Fruit fly (Drosophila melanogaster) whole organism, embryonic: ENCODE data around the gene Mzt1.

ENCODE experiments used
- C15 ChIP-seq: fragments of 200-800 bp; sonication (Bioruptor generic); IDR thresholded peaks from 3 replicates; pipeline ENCODE4 v1.3.6; 2022; ENCODE audit warnings: missing biosample characterization, missing genetic modification characterization
- CG10654 ChIP-seq: fragments of 200-800 bp; sonication (Bioruptor generic); optimal IDR thresholded peaks from 2 replicates; lab custom pipeline; 2016; ENCODE audit warnings: missing biosample characterization, missing genetic modification characterization
- CG11456 ChIP-seq: fragments of 200-800 bp; sonication (Bioruptor generic); IDR thresholded peaks from 3 replicates; pipeline ENCODE4 v1.3.6; 2022; ENCODE audit warnings: missing biosample characterization, missing genetic modification characterization
- CG12219 ChIP-seq: fragments of 200-800 bp; sonication (Bioruptor generic); optimal IDR thresholded peaks from 3 replicates; lab custom pipeline; 2018; ENCODE audit warnings: missing biosample characterization, mild to moderate bottlenecking, missing genetic modification characterization
- CG1233 ChIP-seq: fragments of 200-800 bp; sonication (Bioruptor generic); optimal IDR thresholded peaks from 4 replicates; lab custom pipeline; 2018; ENCODE audit warnings: missing biosample characterization, mild to moderate bottlenecking, missing genetic modification characterization
- CG13123 ChIP-seq: fragments of 200-800 bp; sonication (Bioruptor generic); optimal IDR thresholded peaks from 2 replicates; lab custom pipeline; 2016; ENCODE audit warnings: missing biosample characterization, missing genetic modification characterization
- CG13287 ChIP-seq: fragments of 200-800 bp; sonication (Bioruptor generic); IDR thresholded peaks from 2 replicates; pipeline ENCODE4 v1.3.6; 2022; ENCODE audit warnings: missing biosample characterization, missing genetic modification characterization; ENCODE audit not compliant: partially characterized antibody
- CG14050 ChIP-seq: fragments of 200-800 bp; sonication (Bioruptor generic); IDR thresholded peaks from 3 replicates; pipeline ENCODE4 v1.3.6; 2022; ENCODE audit warnings: missing biosample characterization, missing genetic modification characterization
- CG17385 ChIP-seq: fragments of 200-800 bp; sonication (Bioruptor generic); optimal IDR thresholded peaks from 3 replicates; lab custom pipeline; 2018; ENCODE audit warnings: missing biosample characterization, mild to moderate bottlenecking, missing genetic modification characterization
- CG17912 ChIP-seq: fragments of 200-800 bp; sonication (Bioruptor generic); optimal IDR thresholded peaks from 2 replicates; lab custom pipeline; 2018; ENCODE audit warnings: missing biosample characterization, mild to moderate bottlenecking, missing genetic modification characterization
- CG1792 ChIP-seq: fragments of 200-800 bp; sonication (Bioruptor generic); optimal IDR thresholded peaks from 2 replicates; lab custom pipeline; 2016; ENCODE audit warnings: missing biosample characterization, missing genetic modification characterization
- CG18764 ChIP-seq: fragments of 200-800 bp; sonication (Bioruptor generic); optimal IDR thresholded peaks from 3 replicates; lab custom pipeline; 2016; ENCODE audit warnings: missing biosample characterization, missing genetic modification characterization
- CG32532 ChIP-seq: fragments of 200-800 bp; sonication (Bioruptor generic); IDR thresholded peaks from 2 replicates; pipeline ENCODE4 v1.3.6; 2022; ENCODE audit warnings: missing biosample characterization, missing genetic modification characterization
- CG3407 ChIP-seq: fragments of 200-800 bp; sonication (Bioruptor generic); optimal IDR thresholded peaks from 2 replicates; lab custom pipeline; 2018; ENCODE audit warnings: missing biosample characterization, mild to moderate bottlenecking, missing genetic modification characterization
- CG6683 ChIP-seq: fragments of 200-800 bp; sonication (Bioruptor generic); optimal IDR thresholded peaks from 2 replicates; lab custom pipeline; 2017; ENCODE audit warnings: missing biosample characterization, mild to moderate bottlenecking, missing genetic modification characterization, missing genetic modification reagents
- CG7271 ChIP-seq: fragments of 200-800 bp; sonication (Bioruptor generic); optimal IDR thresholded peaks from 2 replicates; lab custom pipeline; 2018; ENCODE audit warnings: missing biosample characterization, mild to moderate bottlenecking, missing genetic modification characterization, moderate library complexity
- CG8478 ChIP-seq: fragments of >200 bp; optimal IDR thresholded peaks from 2 replicates; lab custom pipeline; 2018
- D ChIP-seq, 2 experiments: fragments of 200-800 bp in 1 of 2; fragments of >200 bp in 1 of 2; sonication (Bioruptor generic) in 1 of 2; optimal IDR thresholded peaks; 2 replicates in 1 of 2; 3 replicates in 1 of 2; lab custom pipeline; 2017; ENCODE audit warnings: mild to moderate bottlenecking in 1 of 2, missing biosample characterization in 1 of 2, missing genetic modification characterization in 1 of 2, missing genetic modification reagents in 1 of 2
- E2f1 ChIP-seq: fragments of 200-800 bp; sonication (Bioruptor generic); IDR thresholded peaks from 2 replicates; pipeline ENCODE4 v1.3.6; 2022; ENCODE audit warnings: missing biosample characterization, missing genetic modification characterization
- ERR ChIP-seq: fragments of 200-800 bp; sonication (Bioruptor generic); optimal IDR thresholded peaks from 2 replicates; lab custom pipeline; 2016; ENCODE audit warnings: missing biosample characterization, missing genetic modification characterization
- Hr78 ChIP-seq, 2 experiments: fragments of 200-800 bp in 1 of 2; fragments of >200 bp in 1 of 2; sonication (Bioruptor generic) in 1 of 2; optimal IDR thresholded peaks; 2 replicates each; lab custom pipeline; 2017 to 2019; ENCODE audit warnings: missing biosample characterization in 2 of 2, missing genetic modification characterization in 2 of 2, mild to moderate bottlenecking in 1 of 2, moderate library complexity in 1 of 2
- Med ChIP-seq: fragments of 200-800 bp; sonication (Bioruptor generic); peaks from one replicate; lab custom pipeline; 2016; ENCODE audit warnings: missing biosample characterization, missing genetic modification characterization, mild to moderate bottlenecking, inconsistent platforms, moderate library complexity
- NC2α ChIP-seq: fragments of 200-800 bp; sonication (Bioruptor generic); optimal IDR thresholded peaks from 2 replicates; lab custom pipeline; 2016; ENCODE audit warnings: missing biosample characterization, missing genetic modification characterization
- Nf-YB ChIP-seq: fragments of 200-800 bp; sonication (Bioruptor generic); optimal IDR thresholded peaks from 3 replicates; lab custom pipeline; 2019; ENCODE audit warnings: missing biosample characterization, mild to moderate bottlenecking, missing genetic modification characterization, moderate library complexity
- Poxn ChIP-seq: fragments of 200-800 bp; sonication (Bioruptor generic); IDR thresholded peaks from 2 replicates; pipeline ENCODE4 v1.3.6; 2022; ENCODE audit warnings: missing biosample characterization, missing genetic modification characterization
- Spps ChIP-seq: fragments of 200-800 bp; sonication (Bioruptor generic); optimal IDR thresholded peaks from 2 replicates; lab custom pipeline; 2018; ENCODE audit warnings: missing biosample characterization, mild to moderate bottlenecking, missing genetic modification characterization
- Sry-β ChIP-seq: fragments of 200-800 bp; sonication (Bioruptor generic); optimal IDR thresholded peaks from 2 replicates; lab custom pipeline; 2018; ENCODE audit warnings: missing biosample characterization, mild to moderate bottlenecking, missing genetic modification characterization, moderate library complexity
- Sry-δ ChIP-seq: fragments of 200-800 bp; sonication (Bioruptor generic); optimal IDR thresholded peaks from 2 replicates; lab custom pipeline; 2016; ENCODE audit warnings: missing biosample characterization, missing genetic modification characterization
- Trl ChIP-seq, 3 experiments: fragments of >200 bp in 2 of 3; fragments of 200-800 bp in 1 of 3; sonication (Bioruptor generic) in 1 of 3; optimal IDR thresholded peaks; 2 replicates in 1 of 3; 3 replicates in 2 of 3; lab custom pipeline; 2016 to 2017; ENCODE audit warnings: missing biosample characterization in 1 of 3, missing genetic modification characterization in 1 of 3
- YL-1 ChIP-seq: fragments of 200-800 bp; sonication (Bioruptor generic); optimal IDR thresholded peaks from 3 replicates; lab custom pipeline; 2017; ENCODE audit warnings: missing biosample characterization, mild to moderate bottlenecking, missing genetic modification characterization
- bigmax ChIP-seq: fragments of 200-800 bp; sonication (Bioruptor generic); optimal IDR thresholded peaks from 2 replicates; lab custom pipeline; 2018; ENCODE audit warnings: missing biosample characterization, mild to moderate bottlenecking, missing genetic modification characterization
- bsh ChIP-seq, 2 experiments: fragments of 200-800 bp; sonication (Bioruptor generic); optimal IDR thresholded peaks; 2 replicates each; lab custom pipeline; 2017 to 2018; ENCODE audit warnings: mild to moderate bottlenecking in 2 of 2, missing biosample characterization in 2 of 2, missing genetic modification characterization in 2 of 2, moderate library complexity in 1 of 2
- cad ChIP-seq: fragments of >200 bp; optimal IDR thresholded peaks from 2 replicates; lab custom pipeline; 2017; ENCODE audit warnings: missing biosample characterization, missing genetic modification characterization
- cg ChIP-seq: fragments of 200-800 bp; sonication (Bioruptor generic); optimal IDR thresholded peaks from 3 replicates; lab custom pipeline; 2019; ENCODE audit warnings: missing biosample characterization, mild to moderate bottlenecking, missing genetic modification characterization, moderate library complexity
- fd102C ChIP-seq: fragments of 200-800 bp; sonication (Bioruptor generic); optimal IDR thresholded peaks from 2 replicates; lab custom pipeline; 2018; ENCODE audit warnings: missing biosample characterization, mild to moderate bottlenecking, missing genetic modification characterization, moderate library complexity
- gcm ChIP-seq: fragments of 200-800 bp; sonication (Bioruptor generic); optimal IDR thresholded peaks from 2 replicates; lab custom pipeline; 2019; ENCODE audit warnings: missing biosample characterization, mild to moderate bottlenecking, missing genetic modification characterization, moderate library complexity
- kah ChIP-seq: fragments of 200-800 bp; sonication (Bioruptor generic); optimal IDR thresholded peaks from 2 replicates; lab custom pipeline; 2018; ENCODE audit warnings: missing biosample characterization, mild to moderate bottlenecking, missing genetic modification characterization
- lov ChIP-seq, 2 experiments: fragments of 200-800 bp in 1 of 2; fragments of >200 bp in 1 of 2; sonication (Bioruptor generic) in 1 of 2; IDR thresholded peaks in 1 of 2; optimal IDR thresholded peaks in 1 of 2; 2 replicates in 1 of 2; 3 replicates in 1 of 2; pipeline versions ENCODE4 v1.3.6 to Lab custom; 2017 to 2022; ENCODE audit warnings: missing biosample characterization in 1 of 2, missing genetic modification characterization in 1 of 2
- mld ChIP-seq: fragments of 200-800 bp; sonication (Bioruptor generic); IDR thresholded peaks from 3 replicates; pipeline ENCODE4 v1.3.6; 2022; ENCODE audit warnings: missing biosample characterization, missing genetic modification characterization; ENCODE audit not compliant: partially characterized antibody
- pb ChIP-seq: fragments of 200-800 bp; sonication (Bioruptor generic); optimal IDR thresholded peaks from 3 replicates; lab custom pipeline; 2016; ENCODE audit warnings: missing biosample characterization, missing genetic modification characterization
- peb ChIP-seq: fragments of 200-800 bp; sonication (Bioruptor generic); IDR thresholded peaks from 2 replicates; pipeline ENCODE4 v1.3.6; 2022; ENCODE audit warnings: missing biosample characterization, missing genetic modification characterization
- pita ChIP-seq: fragments of 200-800 bp; sonication (Bioruptor generic); optimal IDR thresholded peaks from 2 replicates; lab custom pipeline; 2017; ENCODE audit warnings: missing biosample characterization, mild to moderate bottlenecking, missing genetic modification characterization
- scrt ChIP-seq: fragments of 200-800 bp; sonication (Bioruptor generic); optimal IDR thresholded peaks from 2 replicates; lab custom pipeline; 2018; ENCODE audit warnings: missing biosample characterization, mild to moderate bottlenecking, missing genetic modification characterization, moderate library complexity
- tap ChIP-seq: fragments of 200-800 bp; optimal IDR thresholded peaks from 3 replicates; lab custom pipeline; 2019; ENCODE audit warnings: missing biosample characterization, mild to moderate bottlenecking, missing genetic modification characterization, moderate library complexity
- twi ChIP-seq: fragments of 200-800 bp; optimal IDR thresholded peaks from 2 replicates; lab custom pipeline; 2019; ENCODE audit warnings: missing biosample characterization, mild to moderate bottlenecking, missing genetic modification characterization, moderate library complexity
- tx ChIP-seq: fragments of 200-800 bp; sonication (Bioruptor generic); optimal IDR thresholded peaks from 2 replicates; lab custom pipeline; 2016; ENCODE audit warnings: missing biosample characterization, missing genetic modification characterization
- wdn ChIP-seq: fragments of 200-800 bp; sonication (Bioruptor generic); IDR thresholded peaks from 2 replicates; pipeline ENCODE4 v1.3.6; 2022; ENCODE audit warnings: missing biosample characterization, missing genetic modification characterization
- z ChIP-seq: fragments of 200-800 bp; sonication (Bioruptor generic); IDR thresholded peaks from 3 replicates; pipeline ENCODE4 v1.3.6; 2022; ENCODE audit warnings: missing biosample characterization, missing genetic modification characterization

The Mzt1 gene

DNA sequence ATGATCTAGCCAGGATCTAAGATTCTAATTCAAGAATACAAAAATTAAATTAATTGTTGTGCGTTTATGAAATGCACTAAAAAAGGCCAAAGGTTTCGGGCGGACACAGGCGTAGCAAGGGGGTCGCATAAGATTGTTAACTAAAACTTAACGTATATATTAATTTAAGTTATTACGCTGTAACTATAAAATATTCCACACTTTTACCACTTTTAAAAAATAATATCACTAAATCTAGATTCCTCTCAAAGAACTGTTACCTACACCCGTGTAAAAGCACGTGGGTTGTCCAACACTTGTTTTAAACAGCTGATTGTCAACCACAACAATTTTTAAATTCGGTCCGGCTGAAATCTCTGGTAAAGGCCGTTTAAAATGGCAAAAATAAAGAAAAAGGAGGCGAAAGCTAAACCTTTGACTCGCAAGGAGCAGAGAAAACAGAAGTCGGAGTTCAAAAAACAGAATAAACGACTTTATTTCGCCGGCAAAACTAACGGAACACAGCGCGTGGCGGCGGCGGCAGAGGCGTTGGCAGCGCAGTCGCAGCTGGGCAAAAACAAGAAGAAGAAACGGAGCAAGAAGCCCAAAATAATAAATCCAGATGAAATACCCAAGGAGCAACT lies 15.5 kb upstream of the Mzt1 start, which contains the start of the genes mRpL23 and CG9004 (continued):
- TF ChIP-seq gcm (GFP tag; lab: Kevin White, UChicago): peak; percentile 98
- TF ChIP-seq CG13123: peak; percentile 98
- peak; percentile 96 for TF ChIP-seq ERR (GFP tag; lab: Kevin White, UChicago)
- TF ChIP-seq Poxn (GFP tag; lab: Robert Waterston, UW): peak; percentile 98
- no peak for TF ChIP-seq mld (GFP tag; lab: Robert Waterston, UW)
- peak; percentile 97 for TF ChIP-seq Spps (tag; lab: Kevin White, UChicago)
- peak; percentile 96 for TF ChIP-seq CG17912 (GFP tag; lab: Kevin White, UChicago)
- TF ChIP-seq CG18764: peak; percentile 99
- peak; percentile 87 for TF ChIP-seq Nf-YB (GFP tag; lab: Kevin White, UChicago)
- TF ChIP-seq bsh (GFP tag; optimal IDR thresholded peaks at IDR 0.05; lab: Kevin White, UChicago): peak; percentile 96 to 99
- TF ChIP-seq CG1233: peak; percentile 99
- TF ChIP-seq E2f1: peak; percentile 100
- TF ChIP-seq bigmax: peak; percentile 66
- peak; percentile 97 for TF ChIP-seq CG17385 (GFP tag; lab: Kevin White, UChicago)
- TF ChIP-seq cad (GFP tag; lab: Kevin White, UChicago): no peak
- TF ChIP-seq CG3407: peak; percentile 97
- peak; percentile 95 for TF ChIP-seq kah (GFP tag; lab: Kevin White, UChicago)
- TF ChIP-seq CG7271 (tag; lab: Kevin White, UChicago): peak; percentile 98
- TF ChIP-seq CG12219: peak; percentile 98
- peak; percentile 94 for TF ChIP-seq scrt (GFP tag; lab: Kevin White, UChicago)
- TF ChIP-seq Med (GFP tag; lab: Kevin White, UChicago): peak; percentile 100
- TF ChIP-seq CG11456 (GFP tag; lab: Robert Waterston, UW): peak; percentile 100
- TF ChIP-seq Hr78 (GFP tag; optimal IDR thresholded peaks at IDR 0.05; lab: Kevin White, UChicago): peak in 1 of 2 experiments; percentile 89
- peak; percentile 78 for TF ChIP-seq Sry-δ
- peak; percentile 99 for TF ChIP-seq C15
- TF ChIP-seq pita (GFP tag; lab: Kevin White, UChicago): no peak
- TF ChIP-seq cg (GFP tag; lab: Kevin White, UChicago): no peak
- peak; percentile 99 for TF ChIP-seq CG14050 (GFP tag; lab: Robert Waterston, UW)
- TF ChIP-seq NC2α (GFP tag; lab: Kevin White, UChicago): peak; percentile 95
- peak; percentile 98 for TF ChIP-seq tx (GFP tag; lab: Kevin White, UChicago)
- TF ChIP-seq peb (GFP tag; lab: Robert Waterston, UW): peak; percentile 99
- peak; percentile 83 for TF ChIP-seq fd102C (GFP tag; lab: Kevin White, UChicago)
- TF ChIP-seq CG10654 (GFP tag; lab: Kevin White, UChicago): peak; percentile 99
- peak; percentile 95 for TF ChIP-seq pb (GFP tag; lab: Kevin White, UChicago)
- peak; percentile 81; the same call in 2 of the 3 replicates for TF ChIP-seq z (GFP tag; lab: Robert Waterston, UW)
- peak; percentile 99 for TF ChIP-seq wdn
- TF ChIP-seq Trl (optimal IDR thresholded peaks at IDR 0.05; lab: Kevin White, UChicago): no peak
- peak; percentile 99 for TF ChIP-seq Trl (GFP tag; optimal IDR thresholded peaks at IDR 0.05; lab: Kevin White, UChicago)
- TF ChIP-seq D (optimal IDR thresholded peaks at IDR 0.05; lab: Kevin White, UChicago): no peak
- TF ChIP-seq D (GFP tag; optimal IDR thresholded peaks at IDR 0.05; lab: Kevin White, UChicago): peak; percentile 98
- TF ChIP-seq CG1792 (GFP tag; lab: Kevin White, UChicago): peak; percentile 97
- TF ChIP-seq CG13287 (GFP tag; lab: Robert Waterston, UW): peak; percentile 63
- peak; percentile 100 for TF ChIP-seq CG32532
- TF ChIP-seq tap (tag; lab: Kevin White, UChicago): peak; percentile 98
- no peak for TF ChIP-seq lov (optimal IDR thresholded peaks at IDR 0.05; lab: Kevin White, UChicago)
- TF ChIP-seq lov (GFP tag; IDR thresholded peaks at IDR 0.05; lab: Robert Waterston, UW): peak; percentile 99
- peak; percentile 97 for TF ChIP-seq CG6683 (GFP tag; lab: Kevin White, UChicago)
- peak; percentile 98 for TF ChIP-seq YL-1 (GFP tag; lab: Kevin White, UChicago)
- no peak for TF ChIP-seq CG8478
- TF ChIP-seq twi (tag; lab: Kevin White, UChicago): peak; percentile 98
- TF ChIP-seq Sry-β (GFP tag; lab: Kevin White, UChicago): peak; percentile 71
